Fruit fly (Drosophila melanogaster) whole organism, embryonic: ENCODE results near the gene CG8668.
A peak's percentile ranks its signal among the peaks of the same experiment; 100 is the strongest.

Source experiments
- Aef1 ChIP-seq: fragments of 200-800 bp; sonication (Bioruptor generic); IDR thresholded peaks from 3 replicates; pipeline ENCODE4 v1.3.6; 2022; ENCODE audit warnings: missing biosample characterization, missing genetic modification characterization
- Atf-2 ChIP-seq: fragments of 200-800 bp; sonication (Bioruptor generic); optimal IDR thresholded peaks from 2 replicates; lab custom pipeline; 2016; ENCODE audit warnings: missing biosample characterization, missing genetic modification characterization
- CG10267 ChIP-seq: fragments of 200-800 bp; sonication (Bioruptor generic); optimal IDR thresholded peaks from 2 replicates; lab custom pipeline; 2018; ENCODE audit warnings: missing biosample characterization, mild to moderate bottlenecking, missing genetic modification characterization, moderate library complexity
- CG12104 ChIP-seq: fragments of 200-800 bp; sonication (Bioruptor generic); optimal IDR thresholded peaks from 3 replicates; lab custom pipeline; 2016; ENCODE audit warnings: missing biosample characterization, missing genetic modification characterization
- CG12219 ChIP-seq: fragments of 200-800 bp; sonication (Bioruptor generic); optimal IDR thresholded peaks from 3 replicates; lab custom pipeline; 2018; ENCODE audit warnings: missing biosample characterization, mild to moderate bottlenecking, missing genetic modification characterization
- CG12659 ChIP-seq: fragments of 200-800 bp; sonication (Bioruptor generic); optimal IDR thresholded peaks from 3 replicates; lab custom pipeline; 2017; ENCODE audit warnings: mild to moderate bottlenecking, missing biosample characterization, missing genetic modification reagents, missing genetic modification characterization
- CG12942 ChIP-seq: fragments of 200-800 bp; sonication (Bioruptor generic); optimal IDR thresholded peaks from 3 replicates; lab custom pipeline; 2016; ENCODE audit warnings: missing biosample characterization, missing genetic modification characterization
- CG13287 ChIP-seq: fragments of 200-800 bp; sonication (Bioruptor generic); IDR thresholded peaks from 2 replicates; pipeline ENCODE4 v1.3.6; 2022; ENCODE audit warnings: missing biosample characterization, missing genetic modification characterization; ENCODE audit not compliant: partially characterized antibody
- CG14050 ChIP-seq: fragments of 200-800 bp; sonication (Bioruptor generic); IDR thresholded peaks from 3 replicates; pipeline ENCODE4 v1.3.6; 2022; ENCODE audit warnings: missing biosample characterization, missing genetic modification characterization
- CG14860 ChIP-seq: fragments of 200-800 bp; sonication (Bioruptor generic); IDR thresholded peaks from 3 replicates; pipeline ENCODE4 v1.3.6; 2022; ENCODE audit warnings: missing biosample characterization, missing genetic modification characterization; ENCODE audit not compliant: partially characterized antibody
- CG16813 ChIP-seq: fragments of 200-800 bp; sonication (Bioruptor generic); IDR thresholded peaks from 3 replicates; pipeline ENCODE4 v1.3.6; 2022; ENCODE audit warnings: missing biosample characterization, missing genetic modification characterization; ENCODE audit not compliant: partially characterized antibody
- CG16863 ChIP-seq: fragments of 200-800 bp; sonication (Bioruptor generic); optimal IDR thresholded peaks from 3 replicates; lab custom pipeline; 2016; ENCODE audit warnings: missing biosample characterization, missing genetic modification characterization
- CG17186 ChIP-seq: fragments of 200-800 bp; sonication (Bioruptor generic); optimal IDR thresholded peaks from 3 replicates; lab custom pipeline; 2017; ENCODE audit warnings: missing biosample characterization, missing genetic modification reagents, missing genetic modification characterization
- CG17361 ChIP-seq: fragments of 200-800 bp; sonication (Bioruptor generic); IDR thresholded peaks from 3 replicates; pipeline ENCODE4 v1.3.6; 2022; ENCODE audit warnings: missing biosample characterization, missing genetic modification characterization
- CG17612 ChIP-seq: fragments of 200-800 bp; sonication (Bioruptor generic); IDR thresholded peaks from 2 replicates; pipeline ENCODE4 v1.3.6; 2022; ENCODE audit warnings: missing biosample characterization, missing genetic modification characterization
- CG32772 ChIP-seq: fragments of 200-800 bp; sonication (Bioruptor generic); IDR thresholded peaks from 2 replicates; pipeline ENCODE4 v1.3.6; 2022; ENCODE audit warnings: missing biosample characterization, missing genetic modification characterization
- CG33213 ChIP-seq: fragments of 200-800 bp; sonication (Bioruptor generic); optimal IDR thresholded peaks from 3 replicates; lab custom pipeline; 2016; ENCODE audit warnings: missing biosample characterization, missing genetic modification characterization
- CG34224 ChIP-seq: fragments of 200-800 bp; sonication (Bioruptor generic); IDR thresholded peaks from 3 replicates; pipeline ENCODE4 v1.3.6; 2022; ENCODE audit warnings: missing biosample characterization, missing genetic modification characterization; ENCODE audit not compliant: partially characterized antibody
- CG3726 ChIP-seq: fragments of 200-800 bp; sonication (Bioruptor generic); IDR thresholded peaks from 3 replicates; pipeline ENCODE4, ENCODE4 v1.3.6; 2022; ENCODE audit warnings: missing biosample characterization, missing genetic modification characterization
- CG3995 ChIP-seq: fragments of 200-800 bp; sonication (Bioruptor generic); optimal IDR thresholded peaks from 3 replicates; lab custom pipeline; 2016; ENCODE audit warnings: missing biosample characterization, missing genetic modification characterization
- CG5180 ChIP-seq: fragments of 200-800 bp; sonication (Bioruptor generic); optimal IDR thresholded peaks from 3 replicates; lab custom pipeline; 2017; ENCODE audit warnings: missing biosample characterization, missing genetic modification characterization, mild to moderate bottlenecking, moderate library complexity, missing genetic modification reagents
- CG8089 ChIP-seq: fragments of 200-800 bp; sonication (Bioruptor generic); optimal IDR thresholded peaks from 3 replicates; lab custom pipeline; 2016; ENCODE audit warnings: missing biosample characterization, missing genetic modification characterization
- CG8924 ChIP-seq: fragments of 200-800 bp; optimal IDR thresholded peaks from 3 replicates; lab custom pipeline; 2019; ENCODE audit warnings: missing biosample characterization, mild to moderate bottlenecking, missing genetic modification characterization, moderate library complexity
- CG9797 ChIP-seq: fragments of 200-800 bp; sonication (Bioruptor generic); optimal IDR thresholded peaks from 3 replicates; lab custom pipeline; 2018; ENCODE audit warnings: missing biosample characterization, mild to moderate bottlenecking, missing genetic modification characterization
- Dref ChIP-seq: fragments of 200-800 bp; sonication (Bioruptor generic); IDR thresholded peaks from 2 replicates; pipeline ENCODE4 v1.3.6; 2022; ENCODE audit warnings: missing biosample characterization, missing genetic modification characterization
- GATAe ChIP-seq: fragments of 200-800 bp; sonication (Bioruptor generic); conservative IDR thresholded peaks from 2 replicates; pipeline ENCODE4 v1.3.6; 2022; ENCODE audit warnings: missing biosample characterization, missing genetic modification characterization
- Med ChIP-seq: fragments of 200-800 bp; sonication (Bioruptor generic); peaks from one replicate; lab custom pipeline; 2016; ENCODE audit warnings: missing biosample characterization, missing genetic modification characterization, mild to moderate bottlenecking, inconsistent platforms, moderate library complexity
- Oli ChIP-seq: fragments of 200-800 bp; sonication (Bioruptor generic); optimal IDR thresholded peaks from 2 replicates; lab custom pipeline; 2018; ENCODE audit warnings: missing biosample characterization, mild to moderate bottlenecking, missing genetic modification characterization, moderate library complexity
- Vsx1 ChIP-seq: fragments of 200-800 bp; sonication (Bioruptor generic); optimal IDR thresholded peaks from 2 replicates; lab custom pipeline; 2017; ENCODE audit warnings: missing biosample characterization, mild to moderate bottlenecking, missing genetic modification characterization, missing genetic modification reagents
- abd-A ChIP-seq: fragments of 200-800 bp; sonication (Bioruptor generic); optimal IDR thresholded peaks from 3 replicates; lab custom pipeline; 2019; ENCODE audit warnings: missing biosample characterization, mild to moderate bottlenecking, missing genetic modification characterization, moderate library complexity
- amos ChIP-seq: fragments of 200-800 bp; sonication (Bioruptor generic); IDR thresholded peaks from 2 replicates; pipeline ENCODE4 v1.3.6; 2022; ENCODE audit warnings: missing biosample characterization, missing genetic modification characterization; ENCODE audit not compliant: partially characterized antibody
- ato ChIP-seq: fragments of 200-800 bp; sonication (Bioruptor generic); IDR thresholded peaks from 2 replicates; pipeline ENCODE4 v1.3.6; 2022; ENCODE audit warnings: missing biosample characterization, missing genetic modification characterization; ENCODE audit not compliant: partially characterized antibody
- chm ChIP-seq: fragments of 200-800 bp; sonication (Bioruptor generic); IDR thresholded peaks from 2 replicates; pipeline ENCODE4 v1.3.6; 2022; ENCODE audit warnings: missing biosample characterization, missing genetic modification characterization
- crp ChIP-seq, 2 experiments: fragments of 200-800 bp; sonication (Bioruptor generic); optimal IDR thresholded peaks; 2 replicates in 1 of 2; 3 replicates in 1 of 2; lab custom pipeline; 2017; ENCODE audit warnings: missing biosample characterization in 2 of 2, missing genetic modification characterization in 2 of 2, mild to moderate bottlenecking in 1 of 2, moderate library complexity in 1 of 2
- dati ChIP-seq: fragments of 200-800 bp; sonication (Bioruptor generic); IDR thresholded peaks from 2 replicates; pipeline ENCODE4 v1.3.6; 2022; ENCODE audit warnings: missing biosample characterization, missing genetic modification characterization
- eyg ChIP-seq: fragments of 200-800 bp; sonication (Bioruptor generic); optimal IDR thresholded peaks from 3 replicates; lab custom pipeline; 2016; ENCODE audit warnings: missing biosample characterization, missing genetic modification characterization
- hbn ChIP-seq: fragments of 200-800 bp; sonication (Bioruptor generic); IDR thresholded peaks from 2 replicates; pipeline ENCODE4 v1.3.6; 2022; ENCODE audit warnings: missing biosample characterization, missing genetic modification characterization; ENCODE audit not compliant: partially characterized antibody
- inv ChIP-seq: fragments of 200-800 bp; sonication (Bioruptor generic); IDR thresholded peaks from 2 replicates; pipeline ENCODE4 v1.3.6; 2022; ENCODE audit warnings: missing biosample characterization, missing genetic modification characterization; ENCODE audit not compliant: partially characterized antibody
- kni ChIP-seq: fragments of 200-800 bp; sonication (Bioruptor generic); optimal IDR thresholded peaks from 3 replicates; lab custom pipeline; 2017; ENCODE audit warnings: mild to moderate bottlenecking, missing biosample characterization, missing genetic modification reagents, missing genetic modification characterization
- lab ChIP-seq: fragments of 200-800 bp; sonication (Bioruptor generic); optimal IDR thresholded peaks from 3 replicates; lab custom pipeline; 2017; ENCODE audit warnings: missing biosample characterization, missing genetic modification characterization, mild to moderate bottlenecking, moderate library complexity, missing genetic modification reagents
- lov ChIP-seq, 2 experiments: fragments of 200-800 bp in 1 of 2; fragments of >200 bp in 1 of 2; sonication (Bioruptor generic) in 1 of 2; IDR thresholded peaks in 1 of 2; optimal IDR thresholded peaks in 1 of 2; 2 replicates in 1 of 2; 3 replicates in 1 of 2; pipeline versions ENCODE4 v1.3.6 to Lab custom; 2017 to 2022; ENCODE audit warnings: missing biosample characterization in 1 of 2, missing genetic modification characterization in 1 of 2
- maf-S ChIP-seq: fragments of 200-800 bp; sonication (Bioruptor generic); optimal IDR thresholded peaks from 2 replicates; lab custom pipeline; 2016; ENCODE audit warnings: missing biosample characterization, missing genetic modification characterization
- nmo ChIP-seq: fragments of 200-800 bp; sonication (Bioruptor generic); optimal IDR thresholded peaks from 2 replicates; lab custom pipeline; 2018; ENCODE audit warnings: missing biosample characterization, mild to moderate bottlenecking, missing genetic modification characterization, moderate library complexity
- rib ChIP-seq: fragments of 200-800 bp; sonication (Bioruptor generic); IDR thresholded peaks from 2 replicates; pipeline ENCODE4 v1.3.6; 2022; ENCODE audit warnings: missing biosample characterization, missing genetic modification characterization
- sens ChIP-seq: fragments of 200-800 bp; sonication (Bioruptor generic); peaks from one replicate; lab custom pipeline; 2016; ENCODE audit warnings: missing biosample characterization, missing genetic modification characterization
- sisA ChIP-seq: fragments of 200-800 bp; sonication (Bioruptor generic); IDR thresholded peaks from 2 replicates; pipeline ENCODE4 v1.3.6; 2022; ENCODE audit warnings: missing biosample characterization, missing genetic modification characterization
- twi ChIP-seq: fragments of 200-800 bp; optimal IDR thresholded peaks from 2 replicates; lab custom pipeline; 2019; ENCODE audit warnings: missing biosample characterization, mild to moderate bottlenecking, missing genetic modification characterization, moderate library complexity
- zf30C ChIP-seq: fragments of 200-800 bp; sonication (Bioruptor generic); optimal IDR thresholded peaks from 3 replicates; lab custom pipeline; 2018; ENCODE audit warnings: missing biosample characterization, mild to moderate bottlenecking, missing genetic modification characterization

Gene CG8668

DNA sequence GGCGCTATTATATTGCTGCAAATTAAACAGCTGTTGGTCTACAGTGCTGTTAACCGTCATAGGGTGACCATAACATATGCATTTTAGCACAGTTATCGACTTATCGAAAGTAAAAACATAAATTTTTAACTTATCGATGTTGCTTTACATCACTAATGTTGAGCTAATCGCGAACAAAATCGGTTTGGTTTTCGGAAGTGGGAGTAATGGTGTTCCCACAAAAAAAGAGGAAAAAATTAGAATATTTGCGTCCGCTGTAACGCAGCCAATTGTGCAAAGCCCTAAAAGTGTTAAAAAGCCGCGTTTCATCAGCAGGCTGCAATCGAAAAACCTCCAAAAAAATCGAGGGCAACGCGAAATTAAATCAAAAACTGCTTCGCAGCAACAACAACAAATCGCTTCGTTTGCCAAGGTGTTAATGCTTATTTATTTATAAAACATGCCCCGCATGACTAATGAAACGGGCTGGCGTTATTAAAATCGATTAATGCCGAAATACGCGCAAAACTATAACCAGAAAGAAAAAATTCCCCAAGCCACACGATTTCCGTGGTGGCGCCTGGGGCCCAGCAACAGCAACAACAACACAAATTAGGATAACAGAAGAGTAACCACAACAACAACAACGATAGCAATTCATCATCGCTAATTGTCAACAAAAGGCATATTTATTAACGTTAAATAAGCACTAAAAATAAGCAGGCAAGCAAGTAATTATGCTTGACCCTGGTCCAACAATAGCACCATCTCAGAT lies at the start of gene CG8668, which contains the start of gene CG12375:
CG8668 (plus strand) TSS at position 153 of the 754 bp plus-strand sequence.
CG12375 (minus strand) TSS at position 42 of the 754 bp plus-strand sequence.
- TF ChIP-seq inv (GFP tag; lab: Robert Waterston, UW) (peak; percentile 51), kni (GFP tag; lab: Kevin White, UChicago) (no peak), Atf-2 (GFP tag; lab: Kevin White, UChicago) (no peak), Dref (peak; percentile 87), zf30C (no peak), nmo (GFP tag; lab: Kevin White, UChicago) (peak; percentile 3), CG32772 (GFP tag; lab: Robert Waterston, UW) (no peak), CG8089 (GFP tag; lab: Kevin White, UChicago) (no peak), twi (tag; lab: Kevin White, UChicago) (no peak), CG12104 (GFP tag; lab: Kevin White, UChicago) (no peak), CG12219 (GFP tag; lab: Kevin White, UChicago) (no peak), CG17186 (GFP tag; lab: Kevin White, UChicago) (peak; percentile 18), CG9797 (GFP tag; lab: Kevin White, UChicago) (peak; percentile 7), CG16813 (GFP tag; lab: Robert Waterston, UW) (peak; percentile 71), GATAe (GFP tag; lab: Robert Waterston, UW) (no peak), abd-A (no peak), CG16863 (GFP tag; lab: Kevin White, UChicago) (no peak), sisA (GFP tag; lab: Robert Waterston, UW) (no peak), CG8924 (tag; lab: Kevin White, UChicago) (peak; percentile 45), CG33213 (GFP tag; lab: Kevin White, UChicago) (peak; percentile 9), CG14860 (peak; percentile 58; the same call in 2 of the 3 replicates), CG10267 (tag; lab: Kevin White, UChicago) (peak; percentile 37), CG3995 (GFP tag; lab: Kevin White, UChicago) (peak; percentile 8), Oli (tag; lab: Kevin White, UChicago) (no peak), ato (GFP tag; lab: Robert Waterston, UW) (peak; percentile 79), chm (GFP tag; lab: Robert Waterston, UW) (peak; percentile 12; the same call in 1 of the 2 replicates), sens (peak; percentile 90), hbn (GFP tag; lab: Robert Waterston, UW) (peak; percentile 80), Vsx1 (peak; percentile 91), CG12942 (GFP tag; lab: Kevin White, UChicago) (no peak), CG17361 (GFP tag; lab: Robert Waterston, UW) (no peak; the same call in 2 of the 3 replicates), lov (optimal IDR thresholded peaks at IDR 0.05; lab: Kevin White, UChicago) (no peak), lov (GFP tag; IDR thresholded peaks at IDR 0.05; lab: Robert Waterston, UW) (no peak), eyg (GFP tag; lab: Kevin White, UChicago) (no peak), rib (GFP tag; lab: Robert Waterston, UW) (no peak), Aef1 (no peak), crp (GFP tag; optimal IDR thresholded peaks at IDR 0.05; lab: Kevin White, UChicago) (peak in 1 of 2 experiments; percentile 80), CG17612 (GFP tag; lab: Robert Waterston, UW) (no peak), CG34224 (GFP tag; lab: Robert Waterston, UW) (peak; percentile 85), CG5180 (GFP tag; lab: Kevin White, UChicago) (no peak), maf-S (GFP tag; lab: Kevin White, UChicago) (no peak), amos (peak; percentile 85; the same call in 1 of the 2 replicates), dati (GFP tag; lab: Robert Waterston, UW) (no peak), CG14050 (GFP tag; lab: Robert Waterston, UW) (no peak), CG3726 (GFP tag; lab: Robert Waterston, UW) (no peak), Med (GFP tag; lab: Kevin White, UChicago) (peak; percentile 79), CG12659 (GFP tag; lab: Kevin White, UChicago) (peak; percentile 62), lab (GFP tag; lab: Kevin White, UChicago) (peak; percentile 22), CG13287 (GFP tag; lab: Robert Waterston, UW) (peak; percentile 87)
